Worm (Caenorhabditis elegans) whole organism, L4 larva: ENCODE results near the gene F12D9.2.
A peak's percentile ranks its signal among the peaks of the same experiment; 100 is the strongest.

Source experiments
- D1046.2 ChIP-seq: fragments of 200-800 bp; sonication (Bioruptor generic); IDR thresholded peaks from 2 replicates; pipeline ENCODE4 v1.3.6; 2022; ENCODE audit warnings: missing genetic modification characterization, missing compliant biosample characterization
- F26F4.8 ChIP-seq: fragments of 200-800 bp; sonication (Bioruptor generic); conservative IDR thresholded peaks from 2 replicates; pipeline ENCODE4 v1.3.6; 2022; ENCODE audit warnings: missing genetic modification characterization, missing compliant biosample characterization
- F37D6.2 ChIP-seq: sonication (generic microtip); optimal IDR thresholded peaks from 2 replicates; lab custom pipeline; 2016; ENCODE audit warnings: mild to moderate bottlenecking, missing genetic modification characterization, missing compliant biosample characterization
- F49E8.2 ChIP-seq: sonication (generic microtip); optimal IDR thresholded peaks from 2 replicates; lab custom pipeline; 2016; ENCODE audit warnings: missing compliant biosample characterization, mild to moderate bottlenecking, missing genetic modification characterization, borderline replicate concordance
- T20F7.1 ChIP-seq: fragments of 200-800 bp; sonication (Bioruptor generic); optimal IDR thresholded peaks from 2 replicates; lab custom pipeline; 2018; ENCODE audit warnings: mild to moderate bottlenecking, missing genetic modification characterization, missing compliant biosample characterization
- Y105C5A.15 ChIP-seq: fragments of 200-800 bp; sonication (Bioruptor generic); IDR thresholded peaks from 2 replicates; pipeline ENCODE4 v1.3.6; 2022; ENCODE audit warnings: missing genetic modification characterization, missing compliant biosample characterization
- Y48G9A.11 ChIP-seq: fragments of 200-800 bp; sonication (Bioruptor generic); IDR thresholded peaks from 2 replicates; pipeline ENCODE4 v1.3.6; 2022; ENCODE audit warnings: missing genetic modification reagents, missing genetic modification characterization, missing compliant biosample characterization
- Y5F2A.4 ChIP-seq: fragments of 200-800 bp; sonication (Bioruptor generic); optimal IDR thresholded peaks from 2 replicates; lab custom pipeline; 2018; ENCODE audit warnings: mild to moderate bottlenecking, missing genetic modification characterization, missing compliant biosample characterization
- Y75B8A.6 ChIP-seq: fragments of 200-800 bp; sonication (Bioruptor generic); IDR thresholded peaks from 2 replicates; pipeline ENCODE4 v1.3.6; 2022; ENCODE audit warnings: missing genetic modification reagents, missing genetic modification characterization, missing compliant biosample characterization
- ZK546.5 ChIP-seq, 2 experiments: sonication (generic microtip); optimal IDR thresholded peaks; 2 replicates each; lab custom pipeline; 2017; ENCODE audit warnings: missing biosample characterization in 2 of 2, missing genetic modification characterization in 2 of 2
- ama-1 ChIP-seq: fragments of 150-350 bp; optimal IDR thresholded peaks from 2 replicates; lab custom pipeline; 2014; ENCODE audit warnings: inconsistent platforms, mixed read lengths
- ceh-20 ChIP-seq: fragments of 200-800 bp; sonication (Bioruptor generic); IDR thresholded peaks from 2 replicates; pipeline ENCODE4 v1.3.6; 2022; ENCODE audit warnings: missing genetic modification reagents, missing genetic modification characterization, missing compliant biosample characterization
- ceh-32 ChIP-seq: sonication (generic microtip); optimal IDR thresholded peaks from 2 replicates; lab custom pipeline; 2016; ENCODE audit warnings: mild to moderate bottlenecking, missing genetic modification characterization, missing compliant biosample characterization; ENCODE audit not compliant: poor library complexity
- ceh-62 ChIP-seq: sonication (generic microtip); optimal IDR thresholded peaks from 2 replicates; lab custom pipeline; 2017; ENCODE audit warnings: missing biosample characterization, missing genetic modification characterization
- daf-19 ChIP-seq: fragments of 200-800 bp; sonication (Bioruptor generic); conservative IDR thresholded peaks from 2 replicates; pipeline ENCODE4 v1.3.6; 2022; ENCODE audit warnings: missing genetic modification characterization, missing compliant biosample characterization
- dmd-6 ChIP-seq: fragments of 200-800 bp; sonication (Bioruptor generic); IDR thresholded peaks from 2 replicates; pipeline ENCODE4 v1.3.6; 2022; ENCODE audit warnings: missing genetic modification reagents, missing genetic modification characterization, missing compliant biosample characterization
- dmd-8 ChIP-seq: fragments of 200-800 bp; sonication (Bioruptor generic); IDR thresholded peaks from 2 replicates; pipeline ENCODE4 v1.3.6; 2022; ENCODE audit warnings: missing genetic modification characterization, missing compliant biosample characterization
- egl-27 ChIP-seq: sonication (generic microtip); optimal IDR thresholded peaks from 3 replicates; lab custom pipeline; 2017; ENCODE audit warnings: missing biosample characterization, missing genetic modification reagents, missing genetic modification characterization
- fos-1 ChIP-seq: fragments of 150-350 bp; optimal IDR thresholded peaks from 2 replicates; lab custom pipeline; 2014; ENCODE audit warnings: missing biosample characterization, missing genetic modification characterization
- hif-1 ChIP-seq, 2 experiments: sonication (generic microtip); optimal IDR thresholded peaks; 2 replicates each; lab custom pipeline; 2016 to 2017; ENCODE audit warnings: missing compliant biosample characterization in 2 of 2, missing genetic modification characterization in 2 of 2, missing genetic modification reagents in 2 of 2, missing genotype in 2 of 2, mild to moderate bottlenecking in 1 of 2
- hlh-11 ChIP-seq: fragments of 200-800 bp; sonication (Bioruptor generic); optimal IDR thresholded peaks from 2 replicates; lab custom pipeline; 2018; ENCODE audit warnings: mild to moderate bottlenecking, missing genetic modification characterization, missing compliant biosample characterization
- hmg-1.1 ChIP-seq: fragments of 200-800 bp; sonication (Bioruptor generic); IDR thresholded peaks from 2 replicates; pipeline ENCODE4 v1.3.6; 2022; ENCODE audit warnings: missing genetic modification reagents, missing genetic modification characterization, missing compliant biosample characterization
- jun-1 ChIP-seq: fragments of 150-350 bp; optimal IDR thresholded peaks from 2 replicates; lab custom pipeline; 2014; ENCODE audit warnings: missing biosample characterization, missing genetic modification reagents, missing genetic modification characterization
- lsy-2 ChIP-seq, 2 experiments: fragments of 150-350 bp in 1 of 2; sonication (generic microtip) in 1 of 2; optimal IDR thresholded peaks; 2 replicates each; lab custom pipeline; 2014 to 2017; ENCODE audit warnings: missing biosample characterization in 2 of 2, missing genetic modification characterization in 2 of 2
- madf-5 ChIP-seq, 2 experiments: fragments of 200-800 bp; sonication (Bioruptor generic); IDR thresholded peaks; 2 replicates each; pipeline ENCODE4 v1.3.6; 2022; ENCODE audit warnings: missing compliant biosample characterization in 2 of 2, missing genetic modification characterization in 2 of 2
- madf-9 ChIP-seq: fragments of 200-800 bp; sonication (Bioruptor generic); conservative IDR thresholded peaks from 2 replicates; pipeline ENCODE4 v1.3.6; 2022; ENCODE audit warnings: missing genetic modification reagents, missing genetic modification characterization, missing compliant biosample characterization
- mdt-29 ChIP-seq: fragments of 200-800 bp; sonication (Bioruptor generic); IDR thresholded peaks from 2 replicates; pipeline ENCODE4 v1.3.6; 2022; ENCODE audit warnings: missing genetic modification reagents, missing genetic modification characterization, missing compliant biosample characterization
- mep-1 ChIP-seq: fragments of 150-350 bp; sonication (generic microtip); optimal IDR thresholded peaks from 3 replicates; lab custom pipeline; 2014; ENCODE audit warnings: missing biosample characterization, missing genetic modification characterization
- mxl-3 ChIP-seq: fragments of 200-800 bp; sonication (Bioruptor generic); optimal IDR thresholded peaks from 2 replicates; lab custom pipeline; 2018; ENCODE audit warnings: mild to moderate bottlenecking, missing genetic modification characterization, missing compliant biosample characterization
- nhr-10 ChIP-seq: fragments of 150-350 bp; optimal IDR thresholded peaks from 2 replicates; lab custom pipeline; 2014; ENCODE audit warnings: missing biosample characterization, missing genetic modification characterization
- nhr-28 ChIP-seq: fragments of 150-350 bp; optimal IDR thresholded peaks from 2 replicates; lab custom pipeline; 2014; ENCODE audit warnings: missing biosample characterization, missing genetic modification characterization
- nhr-42 ChIP-seq: fragments of 200-800 bp; sonication (Bioruptor generic); IDR thresholded peaks from 2 replicates; pipeline ENCODE4 v1.3.6; 2022; ENCODE audit warnings: missing genetic modification characterization, missing compliant biosample characterization
- nhr-48 ChIP-seq: sonication (generic microtip); optimal IDR thresholded peaks from 2 replicates; lab custom pipeline; 2016; ENCODE audit warnings: mild to moderate bottlenecking, missing genetic modification characterization, missing compliant biosample characterization
- nhr-6 ChIP-seq: fragments of 150-350 bp; optimal IDR thresholded peaks from 2 replicates; lab custom pipeline; 2014; ENCODE audit warnings: missing biosample characterization, missing genetic modification characterization
- nhr-77 ChIP-seq: fragments of 150-350 bp; optimal IDR thresholded peaks from 2 replicates; lab custom pipeline; 2014; ENCODE audit warnings: missing biosample characterization, missing genetic modification characterization
- pha-4 ChIP-seq, 2 experiments: fragments of 150-350 bp in 1 of 2; fragments of 200-800 bp in 1 of 2; sonication (Bioruptor generic) in 1 of 2; IDR thresholded peaks in 1 of 2; optimal IDR thresholded peaks in 1 of 2; 2 replicates each; pipeline versions ENCODE4 v1.3.6 to Lab custom; 2014 to 2022; ENCODE audit warnings: missing genetic modification characterization in 2 of 2, missing genetic modification reagents in 2 of 2, missing biosample characterization in 1 of 2, missing compliant biosample characterization in 1 of 2
- rbr-2 ChIP-seq: sonication (generic microtip); optimal IDR thresholded peaks from 2 replicates; lab custom pipeline; 2016; ENCODE audit warnings: missing genotype, missing genetic modification characterization, missing compliant biosample characterization
- saeg-2 ChIP-seq: fragments of 200-800 bp; sonication (Bioruptor generic); IDR thresholded peaks from 2 replicates; pipeline ENCODE4 v1.3.6; 2022; ENCODE audit warnings: missing genetic modification reagents, missing genetic modification characterization, missing compliant biosample characterization
- snpc-1.2 ChIP-seq: fragments of 200-800 bp; sonication (Bioruptor generic); IDR thresholded peaks from 2 replicates; pipeline ENCODE4 v1.3.6; 2022; ENCODE audit warnings: missing genetic modification reagents, missing genetic modification characterization, missing compliant biosample characterization
- snpc-4 ChIP-seq: fragments of 150-350 bp; optimal IDR thresholded peaks from 2 replicates; lab custom pipeline; 2014; ENCODE audit warnings: missing biosample characterization, missing genetic modification characterization
- spr-1 ChIP-seq: sonication (generic microtip); optimal IDR thresholded peaks from 2 replicates; lab custom pipeline; 2016; ENCODE audit warnings: mild to moderate bottlenecking, missing genetic modification characterization, missing compliant biosample characterization
- tag-97 ChIP-seq: fragments of 200-800 bp; sonication (Bioruptor generic); IDR thresholded peaks from 2 replicates; pipeline ENCODE4 v1.3.6; 2022; ENCODE audit warnings: missing genetic modification characterization, missing compliant biosample characterization
- tra-1 ChIP-seq: fragments of 200-800 bp; sonication (Bioruptor generic); IDR thresholded peaks from 2 replicates; pipeline ENCODE4 v1.3.6; 2022; ENCODE audit warnings: missing genetic modification reagents, missing genetic modification characterization, missing compliant biosample characterization
- unc-130 ChIP-seq: sonication (generic microtip); optimal IDR thresholded peaks from 2 replicates; lab custom pipeline; 2016; ENCODE audit warnings: missing genetic modification reagents, missing genetic modification characterization, missing compliant biosample characterization
- unc-62 ChIP-seq, 3 experiments: fragments of 150-350 bp in 1 of 3; sonication (generic microtip); optimal IDR thresholded peaks in 2 of 3; peaks in 1 of 3; 1 replicate in 1 of 3; 2 replicates in 2 of 3; lab custom pipeline; 2014 to 2017; ENCODE audit warnings: missing biosample characterization in 3 of 3, missing genetic modification characterization in 3 of 3, missing genetic modification reagents in 3 of 3, missing genotype in 1 of 3
- vab-7 ChIP-seq: fragments of 200-800 bp; sonication (Bioruptor generic); IDR thresholded peaks from 2 replicates; pipeline ENCODE4 v1.3.6; 2022; ENCODE audit warnings: missing genetic modification reagents, missing genetic modification characterization, missing compliant biosample characterization
- zfp-2 ChIP-seq: sonication (generic microtip); optimal IDR thresholded peaks from 2 replicates; lab custom pipeline; 2016; ENCODE audit warnings: mild to moderate bottlenecking, missing genetic modification characterization, missing compliant biosample characterization
- zip-11 ChIP-seq: fragments of 200-800 bp; sonication (Bioruptor generic); IDR thresholded peaks from 2 replicates; pipeline ENCODE4 v1.3.6; 2022; ENCODE audit warnings: missing genetic modification characterization, missing compliant biosample characterization
- ztf-7 ChIP-seq: fragments of 150-350 bp; optimal IDR thresholded peaks from 2 replicates; lab custom pipeline; 2014; ENCODE audit warnings: missing biosample characterization, missing genetic modification characterization

F12D9.2 gene

DNA sequence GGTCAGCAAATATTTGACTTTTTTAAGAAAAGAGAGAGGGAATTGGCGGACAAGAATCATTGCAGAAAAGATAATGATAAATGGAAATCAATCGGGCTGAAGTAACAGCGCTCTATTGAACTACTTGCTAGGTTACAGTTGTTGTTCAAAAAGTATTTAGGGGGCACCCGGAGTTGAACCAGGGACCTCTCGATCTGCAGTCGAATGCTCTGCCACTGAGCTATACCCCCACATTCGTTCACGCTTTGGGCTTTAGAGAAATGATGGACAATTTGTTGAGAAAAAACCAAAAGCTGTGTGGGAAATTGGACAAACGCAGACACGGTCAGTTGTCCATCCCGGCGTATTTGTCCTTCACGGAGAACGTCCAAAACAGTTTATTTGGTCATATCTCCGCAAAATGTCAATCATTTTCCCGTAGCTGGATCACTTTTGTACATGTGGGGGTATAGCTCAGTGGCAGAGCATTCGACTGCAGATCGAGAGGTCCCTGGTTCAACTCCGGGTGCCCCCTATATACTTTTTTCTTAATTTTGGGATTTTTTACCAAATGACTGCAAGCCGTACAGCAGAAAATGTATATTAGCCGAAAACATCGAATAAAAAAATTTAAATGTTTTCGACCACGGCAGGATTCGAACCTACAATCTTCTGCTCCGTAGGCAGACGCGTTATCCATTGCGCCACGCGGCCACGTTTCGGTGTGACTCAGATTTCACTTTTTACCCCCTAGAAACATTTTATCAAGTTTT lies 22.9 kb downstream of the F12D9.2 start (continued):
- TF ChIP-seq Y75B8A.6 (GFP tag; lab: Robert Waterston, UW) = no peak
- peak; percentile 34 for TF ChIP-seq dmd-6 (GFP tag; lab: Robert Waterston, UW)
- TF ChIP-seq nhr-42 = 0 out of 2 replicates have a peak, but pooled peaks have one; percentile 11
- peak; percentile 1 for TF ChIP-seq F37D6.2 (tag; lab: Kevin White, UChicago)
- peak; percentile 21 for TF ChIP-seq nhr-10 (tag; lab: Kevin White, UChicago)
- no peak for TF ChIP-seq jun-1 (tag; lab: Kevin White, UChicago)
- peak; percentile 56 for TF ChIP-seq rbr-2 (tag; lab: Kevin White, UChicago)
- no peak for TF ChIP-seq ceh-62 (tag; lab: Kevin White, UChicago)
- no peak for TF ChIP-seq zfp-2 (tag; lab: Kevin White, UChicago)
- TF ChIP-seq F49E8.2 = peak; percentile 32
- no peak for TF ChIP-seq ama-1 (lab: Kevin White, UChicago)
- no peak for TF ChIP-seq egl-27 (tag; lab: Kevin White, UChicago)
- peak; percentile 87 for TF ChIP-seq Y105C5A.15
- TF ChIP-seq hif-1 (tag; optimal IDR thresholded peaks at IDR 0.05; lab: Kevin White, UChicago) = no peak
- peak; percentile 20 for TF ChIP-seq nhr-28 (tag; lab: Kevin White, UChicago)
- TF ChIP-seq Y48G9A.11 (GFP tag; lab: Robert Waterston, UW) = no peak
- TF ChIP-seq mep-1 (tag; lab: Kevin White, UChicago) = no peak
- TF ChIP-seq snpc-1.2 (GFP tag; lab: Robert Waterston, UW) = peak; percentile 84
- no peak for TF ChIP-seq Y5F2A.4 (GFP tag; lab: Kevin White, UChicago)
- TF ChIP-seq nhr-48 (tag; lab: Kevin White, UChicago) = peak; percentile 12
- TF ChIP-seq D1046.2 (GFP tag; lab: Robert Waterston, UW) = peak; percentile 59; the same call in 1 of the 2 replicates
- 0 out of 2 replicates have a peak, but pooled peaks have one; percentile 40 for TF ChIP-seq ceh-20 (GFP tag; lab: Robert Waterston, UW)
- TF ChIP-seq unc-130 (GFP tag; lab: Kevin White, UChicago) = peak; percentile 2
- no peak for TF ChIP-seq madf-5 (GFP tag; IDR thresholded peaks at IDR 0.05; lab: Robert Waterston, UW)
- TF ChIP-seq snpc-4 (tag; lab: Kevin White, UChicago) = no peak
- TF ChIP-seq daf-19 (GFP tag; lab: Robert Waterston, UW) = peak; percentile 72; the same call in 1 of the 2 replicates
- TF ChIP-seq ceh-32 = no peak
- TF ChIP-seq mdt-29 = 0 out of 2 replicates have a peak, but pooled peaks have one; percentile 36
- TF ChIP-seq dmd-8 (GFP tag; lab: Robert Waterston, UW) = peak; percentile 60; the same call in 1 of the 2 replicates
- no peak for TF ChIP-seq saeg-2
- peak; percentile 79 for TF ChIP-seq pha-4 (GFP tag; IDR thresholded peaks at IDR 0.05; lab: Robert Waterston, UW)
- TF ChIP-seq pha-4 (tag; optimal IDR thresholded peaks at IDR 0.05; lab: Kevin White, UChicago) = no peak
- peak; percentile 61 for TF ChIP-seq mxl-3
- TF ChIP-seq tra-1 (GFP tag; lab: Robert Waterston, UW) = peak; percentile 70
- peak; percentile 5 for TF ChIP-seq nhr-6
- peak; percentile 73 for TF ChIP-seq spr-1 (tag; lab: Kevin White, UChicago)
- TF ChIP-seq F26F4.8 = 0 out of 2 replicates have a peak, but pooled peaks have one; percentile 57
- peak; percentile 83 for TF ChIP-seq zip-11 (GFP tag; lab: Robert Waterston, UW)
- TF ChIP-seq lsy-2 (tag; optimal IDR thresholded peaks at IDR 0.05; lab: Kevin White, UChicago) = peak in 1 of 2 experiments; percentile 38
- TF ChIP-seq tag-97 (GFP tag; lab: Robert Waterston, UW) = no peak
- peak; percentile 44 for TF ChIP-seq T20F7.1 (GFP tag; lab: Kevin White, UChicago)
- peak; percentile 15 for TF ChIP-seq ztf-7 (tag; lab: Kevin White, UChicago)
- no peak for TF ChIP-seq ZK546.5 (tag; optimal IDR thresholded peaks at IDR 0.05; lab: Kevin White, UChicago)
- TF ChIP-seq fos-1 (tag; lab: Kevin White, UChicago) = no peak
- no peak for TF ChIP-seq unc-62 (GFP tag; optimal IDR thresholded peaks at IDR 0.05 in 1 of 2; lab: Kevin White, UChicago)
- TF ChIP-seq unc-62 (tag; optimal IDR thresholded peaks at IDR 0.05; lab: Kevin White, UChicago) = no peak
- peak; percentile 44 for TF ChIP-seq hlh-11 (tag; lab: Kevin White, UChicago)
- peak; percentile 52 for TF ChIP-seq madf-9
- TF ChIP-seq vab-7 (GFP tag; lab: Robert Waterston, UW) = peak; percentile 58
- peak; percentile 14 for TF ChIP-seq nhr-77 (tag; lab: Kevin White, UChicago)
- peak; percentile 85 for TF ChIP-seq hmg-1.1
